Worm (Caenorhabditis elegans) whole organism, L3 larva: ENCODE measurements around the gene tbck-1.

Experiments
- R02D3.7 ChIP-seq: fragments of 150-350 bp; optimal IDR thresholded peaks from 2 replicates; lab custom pipeline; 2014; ENCODE audit warnings: missing biosample characterization, missing genetic modification characterization
- ceh-16 ChIP-seq: sonication (generic microtip); optimal IDR thresholded peaks from 2 replicates; lab custom pipeline; 2017; ENCODE audit warnings: missing biosample characterization, missing genetic modification characterization
- lsy-12 ChIP-seq: sonication (generic microtip); optimal IDR thresholded peaks from 2 replicates; lab custom pipeline; 2016; ENCODE audit warnings: mild to moderate bottlenecking, missing genetic modification characterization, missing compliant biosample characterization
- unc-39 ChIP-seq: sonication (generic microtip); optimal IDR thresholded peaks from 4 replicates; lab custom pipeline; 2017; ENCODE audit warnings: missing biosample characterization, missing genetic modification characterization
- unc-62 ChIP-seq: fragments of 150-350 bp; sonication (generic microtip); optimal IDR thresholded peaks from 4 replicates; lab custom pipeline; 2014; ENCODE audit warnings: missing biosample characterization, missing genetic modification reagents, missing genetic modification characterization
- ztf-4 ChIP-seq: fragments of 150-350 bp; optimal IDR thresholded peaks from 2 replicates; lab custom pipeline; 2014; ENCODE audit warnings: missing biosample characterization, missing genetic modification characterization

ce11 chrII:4811986-4812385, 16.4 kb upstream of the tbck-1 start, which contains the start of gene rig-6:
- no peak for TF ChIP-seq lsy-12 (tag; lab: Kevin White, UChicago)
- no peak for TF ChIP-seq unc-62 (GFP tag; lab: Kevin White, UChicago)
- TF ChIP-seq unc-39 (tag; lab: Kevin White, UChicago) = no peak
- TF ChIP-seq R02D3.7 (tag; lab: Kevin White, UChicago) = no peak
- no peak for TF ChIP-seq ceh-16 (tag; lab: Kevin White, UChicago)
- TF ChIP-seq ztf-4 = no peak
